Worm (Caenorhabditis elegans): ENCODE measurements around the gene hmt-1.
A peak's percentile ranks its signal among the peaks of the same experiment; 100 is the strongest.

hmt-1 gene

ce11 chrIII:11141791-11142490, 42.2 kb upstream of the hmt-1 start, which contains the start of the genes Y47D3A.1 and pola-1 (continued):
- TF ChIP-seq ets-5 (GFP tag; IDR thresholded peaks at IDR 0.05) (no peak), sup-37 (GFP tag; optimal IDR thresholded peaks at IDR 0.05) (no peak), nhr-19 (GFP tag; conservative IDR thresholded peaks at IDR 0.05) (peak; percentile 74), alr-1 (tag; optimal IDR thresholded peaks at IDR 0.05; ENCODE audit: borderline replicate concordance) (peak; percentile 74), jun-1 (tag; optimal IDR thresholded peaks at IDR 0.05) (peak; percentile 52), unc-62 (GFP tag; optimal IDR thresholded peaks at IDR 0.05) (no peak), ztf-11 (tag; optimal IDR thresholded peaks at IDR 0.05) (peak in 1 of 2 experiments; percentile 85), lsy-2 (tag; optimal IDR thresholded peaks at IDR 0.05) (peak; percentile 77 to 91), tlp-1 (tag; optimal IDR thresholded peaks at IDR 0.05) (no peak), swsn-7 (tag; optimal IDR thresholded peaks at IDR 0.05) (peak; percentile 57), dpl-1 (GFP tag; optimal IDR thresholded peaks at IDR 0.05) (peak; percentile 93 to 94 (median 94)), aly-2 (tag; optimal IDR thresholded peaks at IDR 0.05) (peak; percentile 46), mef-2 (tag; optimal IDR thresholded peaks at IDR 0.05) (no peak), F16B12.6 (tag; optimal IDR thresholded peaks at IDR 0.05) (peak; percentile 67), fos-1 (tag; optimal IDR thresholded peaks at IDR 0.05) (peak; percentile 71), ceh-88 (GFP tag; IDR thresholded peaks at IDR 0.05) (peak; percentile 30; the same call in 1 of the 2 replicates), nhr-47 (tag; optimal IDR thresholded peaks at IDR 0.05) (peak; percentile 86), ceh-82 (tag; optimal IDR thresholded peaks at IDR 0.05) (peak; percentile 58 to 94 (median 86)), fkh-8 (tag; optimal IDR thresholded peaks at IDR 0.05) (peak; percentile 89), nhr-12 (tag; optimal IDR thresholded peaks at IDR 0.05) (no peak), lir-3 (tag; optimal IDR thresholded peaks at IDR 0.05; ENCODE audit: poor library complexity) (no peak), aha-1 (tag; optimal IDR thresholded peaks at IDR 0.05) (no peak), lin-13 (GFP tag; optimal IDR thresholded peaks at IDR 0.05) (peak; percentile 77), ces-1 (GFP tag; optimal IDR thresholded peaks at IDR 0.05) (no peak), nhr-237 (tag; optimal IDR thresholded peaks at IDR 0.05) (peak; percentile 69), C34B4.2 (tag; optimal IDR thresholded peaks at IDR 0.05) (no peak), nhr-77 (tag; optimal IDR thresholded peaks at IDR 0.05) (peak; percentile 40), C16A3.4 (tag; optimal IDR thresholded peaks at IDR 0.05) (peak; percentile 90), fkh-10 (GFP tag; optimal IDR thresholded peaks at IDR 0.05) (peak; percentile 55), elt-2 (tag; optimal IDR thresholded peaks at IDR 0.05) (peak; percentile 44), ceh-63 (GFP tag; optimal IDR thresholded peaks at IDR 0.05) (no peak), nhr-20 (tag; optimal IDR thresholded peaks at IDR 0.05) (peak; percentile 79), grh-1 (GFP tag; IDR thresholded peaks at IDR 0.05) (0 out of 2 replicates have a peak, but pooled peaks have one; percentile 12)

- TF ChIP-seq skn-1 (tag; optimal IDR thresholded peaks at IDR 0.05) (no peak), nhr-28 (tag; optimal IDR thresholded peaks at IDR 0.05) (no peak), nhr-237 (tag; optimal IDR thresholded peaks at IDR 0.05) (no peak), ets-5 (GFP tag; IDR thresholded peaks at IDR 0.05) (no peak), fkh-8 (tag; optimal IDR thresholded peaks at IDR 0.05) (peak; percentile 2), unc-98 (GFP tag; IDR thresholded peaks at IDR 0.05) (no peak), elt-2 (tag; optimal IDR thresholded peaks at IDR 0.05) (no peak), ama-1 (optimal IDR thresholded peaks at IDR 0.05) (no peak), pax-3 (tag; optimal IDR thresholded peaks at IDR 0.05) (no peak), irx-1 (tag; optimal IDR thresholded peaks at IDR 0.05) (no peak), hlh-4 (tag; optimal IDR thresholded peaks at IDR 0.05) (no peak), vab-15 (tag; optimal IDR thresholded peaks at IDR 0.05) (no peak), ceh-90 (tag; optimal IDR thresholded peaks at IDR 0.05) (no peak), grh-1 (GFP tag; IDR thresholded peaks at IDR 0.05) (no peak), unc-30 (tag; optimal IDR thresholded peaks at IDR 0.05) (no peak), F16B12.6 (tag; optimal IDR thresholded peaks at IDR 0.05) (no peak), snu-23 (GFP tag; optimal IDR thresholded peaks at IDR 0.05) (peak; percentile 27), ceh-8 (GFP tag; optimal IDR thresholded peaks at IDR 0.05) (no peak), dpl-1 (GFP tag; optimal IDR thresholded peaks at IDR 0.05) (peak; percentile 51 to 84 (median 63)), swsn-7 (tag; optimal IDR thresholded peaks at IDR 0.05) (no peak), nhr-11 (tag; optimal IDR thresholded peaks at IDR 0.05) (no peak), tbx-2 (tag; optimal IDR thresholded peaks at IDR 0.05) (no peak), mab-9 (GFP tag; IDR thresholded peaks at IDR 0.05) (no peak), rnt-1 (tag; optimal IDR thresholded peaks at IDR 0.05) (no peak), mep-1 (tag; optimal IDR thresholded peaks at IDR 0.05) (no peak), unc-62 (GFP tag; optimal IDR thresholded peaks at IDR 0.05) (no peak), lir-3 (tag; optimal IDR thresholded peaks at IDR 0.05; ENCODE audit: poor library complexity) (no peak), isw-1 (GFP tag; IDR thresholded peaks at IDR 0.05) (no peak), tlp-1 (tag; optimal IDR thresholded peaks at IDR 0.05) (no peak)
These were observed 39.2 kb upstream of the hmt-1 start, which contains the start of gene fbxa-128 for ce11 chrIII:11138922-11139321. fbxa-128 (minus strand) TSS chrIII:11139113.

All from whole organism, L1 larva.